Worm (Caenorhabditis elegans) whole organism, L4 larva: ENCODE results near the gene pup-2.

Experiments used
- F10B5.3 ChIP-seq: sonication (generic microtip); optimal IDR thresholded peaks from 2 replicates; lab custom pipeline; 2016; ENCODE audit warnings: mild to moderate bottlenecking, missing genetic modification characterization, missing compliant biosample characterization
- F26F4.8 ChIP-seq: fragments of 200-800 bp; sonication (Bioruptor generic); conservative IDR thresholded peaks from 2 replicates; pipeline ENCODE4 v1.3.6; 2022; ENCODE audit warnings: missing genetic modification characterization, missing compliant biosample characterization
- F44E2.7 ChIP-seq: fragments of 200-800 bp; sonication (Bioruptor generic); IDR thresholded peaks from 2 replicates; pipeline ENCODE4 v2.1.2; 2022; ENCODE audit warnings: missing genetic modification characterization, missing compliant biosample characterization
- T26A8.4 ChIP-seq: fragments of 200-800 bp; sonication (Bioruptor generic); IDR thresholded peaks from 2 replicates; pipeline ENCODE4 v1.3.6; 2022; ENCODE audit warnings: missing genetic modification characterization, missing compliant biosample characterization
- Y48G9A.11 ChIP-seq: fragments of 200-800 bp; sonication (Bioruptor generic); IDR thresholded peaks from 2 replicates; pipeline ENCODE4 v1.3.6; 2022; ENCODE audit warnings: missing genetic modification reagents, missing genetic modification characterization, missing compliant biosample characterization
- Y75B8A.6 ChIP-seq: fragments of 200-800 bp; sonication (Bioruptor generic); IDR thresholded peaks from 2 replicates; pipeline ENCODE4 v1.3.6; 2022; ENCODE audit warnings: missing genetic modification reagents, missing genetic modification characterization, missing compliant biosample characterization
- aha-1 ChIP-seq: fragments of 150-350 bp; peaks from one replicate; lab custom pipeline; 2014; ENCODE audit warnings: missing biosample characterization, missing genetic modification characterization
- aly-2 ChIP-seq: sonication (generic microtip); optimal IDR thresholded peaks from 2 replicates; lab custom pipeline; 2018; ENCODE audit warnings: missing biosample characterization, missing genetic modification characterization
- ama-1 ChIP-seq: fragments of 150-350 bp; optimal IDR thresholded peaks from 2 replicates; lab custom pipeline; 2014; ENCODE audit warnings: inconsistent platforms, mixed read lengths
- ceh-32 ChIP-seq: sonication (generic microtip); optimal IDR thresholded peaks from 2 replicates; lab custom pipeline; 2016; ENCODE audit warnings: mild to moderate bottlenecking, missing genetic modification characterization, missing compliant biosample characterization; ENCODE audit not compliant: poor library complexity
- ceh-62 ChIP-seq: sonication (generic microtip); optimal IDR thresholded peaks from 2 replicates; lab custom pipeline; 2017; ENCODE audit warnings: missing biosample characterization, missing genetic modification characterization
- ceh-82 ChIP-seq: sonication (generic microtip); optimal IDR thresholded peaks from 2 replicates; lab custom pipeline; 2017; ENCODE audit warnings: missing biosample characterization, missing genetic modification characterization
- ces-1 ChIP-seq: fragments of 150-350 bp; sonication (generic microtip); optimal IDR thresholded peaks from 4 replicates; lab custom pipeline; 2014; ENCODE audit warnings: missing biosample characterization, missing genetic modification reagents, missing genetic modification characterization
- ctbp-1 ChIP-seq: fragments of 200-800 bp; sonication (Bioruptor generic); IDR thresholded peaks from 2 replicates; pipeline ENCODE4 v1.3.6; 2022; ENCODE audit warnings: missing genetic modification reagents, missing genetic modification characterization, missing compliant biosample characterization
- daf-16 ChIP-seq, 3 experiments: sonication (generic microtip); optimal IDR thresholded peaks; 2 replicates each; lab custom pipeline; 2016 to 2017; ENCODE audit warnings: missing genetic modification characterization in 3 of 3, missing genetic modification reagents in 3 of 3, mild to moderate bottlenecking in 2 of 3, missing compliant biosample characterization in 2 of 3, missing biosample characterization in 1 of 3, moderate library complexity in 1 of 3
- dmd-6 ChIP-seq: fragments of 200-800 bp; sonication (Bioruptor generic); IDR thresholded peaks from 2 replicates; pipeline ENCODE4 v1.3.6; 2022; ENCODE audit warnings: missing genetic modification reagents, missing genetic modification characterization, missing compliant biosample characterization
- dmd-8 ChIP-seq: fragments of 200-800 bp; sonication (Bioruptor generic); IDR thresholded peaks from 2 replicates; pipeline ENCODE4 v1.3.6; 2022; ENCODE audit warnings: missing genetic modification characterization, missing compliant biosample characterization
- dmd-9 ChIP-seq: fragments of 200-800 bp; sonication (Bioruptor generic); IDR thresholded peaks from 2 replicates; pipeline ENCODE4 v1.3.6; 2022; ENCODE audit warnings: missing genetic modification reagents, missing genetic modification characterization, missing compliant biosample characterization
- dpl-1 ChIP-seq: fragments of 150-350 bp; optimal IDR thresholded peaks from 2 replicates; lab custom pipeline; 2014; ENCODE audit warnings: missing biosample characterization, missing genetic modification reagents, missing genetic modification characterization
- duxl-1 ChIP-seq: sonication (generic microtip); optimal IDR thresholded peaks from 2 replicates; lab custom pipeline; 2016; ENCODE audit warnings: mild to moderate bottlenecking, missing genetic modification characterization, moderate library complexity, missing compliant biosample characterization; ENCODE audit not compliant: poor library complexity
- dve-1 ChIP-seq: sonication (generic microtip); optimal IDR thresholded peaks from 2 replicates; lab custom pipeline; 2017; ENCODE audit warnings: antibody characterized with exemption, mild to moderate bottlenecking, missing genetic modification characterization, missing compliant biosample characterization; ENCODE audit not compliant: insufficient read depth
- fos-1 ChIP-seq: fragments of 150-350 bp; optimal IDR thresholded peaks from 2 replicates; lab custom pipeline; 2014; ENCODE audit warnings: missing biosample characterization, missing genetic modification characterization
- hif-1 ChIP-seq, 2 experiments: sonication (generic microtip); optimal IDR thresholded peaks; 2 replicates each; lab custom pipeline; 2016 to 2017; ENCODE audit warnings: missing compliant biosample characterization in 2 of 2, missing genetic modification characterization in 2 of 2, missing genetic modification reagents in 2 of 2, missing genotype in 2 of 2, mild to moderate bottlenecking in 1 of 2
- hlh-30 ChIP-seq: sonication (generic microtip); optimal IDR thresholded peaks from 2 replicates; lab custom pipeline; 2017; ENCODE audit warnings: antibody characterized with exemption, mild to moderate bottlenecking, missing genetic modification characterization, missing compliant biosample characterization; ENCODE audit not compliant: insufficient read depth
- hmg-1.1 ChIP-seq: fragments of 200-800 bp; sonication (Bioruptor generic); IDR thresholded peaks from 2 replicates; pipeline ENCODE4 v1.3.6; 2022; ENCODE audit warnings: missing genetic modification reagents, missing genetic modification characterization, missing compliant biosample characterization
- jun-1 ChIP-seq: fragments of 150-350 bp; optimal IDR thresholded peaks from 2 replicates; lab custom pipeline; 2014; ENCODE audit warnings: missing biosample characterization, missing genetic modification reagents, missing genetic modification characterization
- lin-1 ChIP-seq: fragments of 200-800 bp; sonication (Bioruptor generic); IDR thresholded peaks from 2 replicates; pipeline ENCODE4 v1.3.6; 2022; ENCODE audit warnings: missing genetic modification reagents, missing genetic modification characterization, missing compliant biosample characterization
- lin-15B ChIP-seq: fragments of 150-350 bp; sonication (generic microtip); optimal IDR thresholded peaks from 3 replicates; lab custom pipeline; 2014; ENCODE audit warnings: missing biosample characterization, missing genetic modification characterization
- lin-29 ChIP-seq: fragments of 200-800 bp; sonication (Bioruptor generic); IDR thresholded peaks from 2 replicates; pipeline ENCODE4 v1.3.6; 2022; ENCODE audit warnings: missing genetic modification reagents, missing genetic modification characterization, missing compliant biosample characterization
- lin-38 ChIP-seq: fragments of 200-800 bp; sonication (Bioruptor generic); IDR thresholded peaks from 2 replicates; pipeline ENCODE4 v1.3.6; 2022; ENCODE audit warnings: missing genetic modification reagents, missing genetic modification characterization, missing compliant biosample characterization
- madf-5 ChIP-seq, 2 experiments: fragments of 200-800 bp; sonication (Bioruptor generic); IDR thresholded peaks; 2 replicates each; pipeline ENCODE4 v1.3.6; 2022; ENCODE audit warnings: missing compliant biosample characterization in 2 of 2, missing genetic modification characterization in 2 of 2
- mxl-2 ChIP-seq: fragments of 200-800 bp; sonication (Bioruptor generic); conservative IDR thresholded peaks from 2 replicates; pipeline ENCODE4 v1.3.6; 2022; ENCODE audit warnings: missing genetic modification reagents, missing genetic modification characterization, missing compliant biosample characterization
- mxl-3 ChIP-seq: fragments of 200-800 bp; sonication (Bioruptor generic); optimal IDR thresholded peaks from 2 replicates; lab custom pipeline; 2018; ENCODE audit warnings: mild to moderate bottlenecking, missing genetic modification characterization, missing compliant biosample characterization
- nhr-10 ChIP-seq: fragments of 150-350 bp; optimal IDR thresholded peaks from 2 replicates; lab custom pipeline; 2014; ENCODE audit warnings: missing biosample characterization, missing genetic modification characterization
- nhr-102 ChIP-seq: sonication (generic microtip); optimal IDR thresholded peaks from 2 replicates; lab custom pipeline; 2016; ENCODE audit warnings: mild to moderate bottlenecking, missing genetic modification characterization, moderate library complexity, missing compliant biosample characterization
- nhr-11 ChIP-seq: fragments of 150-350 bp; optimal IDR thresholded peaks from 2 replicates; lab custom pipeline; 2014; ENCODE audit warnings: missing biosample characterization, missing genetic modification characterization
- nhr-237 ChIP-seq: sonication (generic microtip); optimal IDR thresholded peaks from 2 replicates; lab custom pipeline; 2017; ENCODE audit warnings: missing biosample characterization, missing genetic modification characterization
- nhr-25 ChIP-seq: sonication (generic microtip); optimal IDR thresholded peaks from 2 replicates; lab custom pipeline; 2017; ENCODE audit warnings: missing genetic modification characterization, mild to moderate bottlenecking, missing compliant biosample characterization, antibody characterized with exemption, moderate library complexity, borderline replicate concordance; ENCODE audit not compliant: insufficient read depth
- nhr-28 ChIP-seq: fragments of 150-350 bp; optimal IDR thresholded peaks from 2 replicates; lab custom pipeline; 2014; ENCODE audit warnings: missing biosample characterization, missing genetic modification characterization
- nhr-42 ChIP-seq: fragments of 200-800 bp; sonication (Bioruptor generic); IDR thresholded peaks from 2 replicates; pipeline ENCODE4 v1.3.6; 2022; ENCODE audit warnings: missing genetic modification characterization, missing compliant biosample characterization
- sdz-12 ChIP-seq: fragments of 200-800 bp; sonication (Bioruptor generic); optimal IDR thresholded peaks from 2 replicates; lab custom pipeline; 2018; ENCODE audit warnings: mild to moderate bottlenecking, missing genetic modification characterization, missing compliant biosample characterization
- snpc-1.2 ChIP-seq: fragments of 200-800 bp; sonication (Bioruptor generic); IDR thresholded peaks from 2 replicates; pipeline ENCODE4 v1.3.6; 2022; ENCODE audit warnings: missing genetic modification reagents, missing genetic modification characterization, missing compliant biosample characterization
- snpc-4 ChIP-seq: fragments of 150-350 bp; optimal IDR thresholded peaks from 2 replicates; lab custom pipeline; 2014; ENCODE audit warnings: missing biosample characterization, missing genetic modification characterization
- tag-97 ChIP-seq: fragments of 200-800 bp; sonication (Bioruptor generic); IDR thresholded peaks from 2 replicates; pipeline ENCODE4 v1.3.6; 2022; ENCODE audit warnings: missing genetic modification characterization, missing compliant biosample characterization
- tra-1 ChIP-seq: fragments of 200-800 bp; sonication (Bioruptor generic); IDR thresholded peaks from 2 replicates; pipeline ENCODE4 v1.3.6; 2022; ENCODE audit warnings: missing genetic modification reagents, missing genetic modification characterization, missing compliant biosample characterization
- zip-11 ChIP-seq: fragments of 200-800 bp; sonication (Bioruptor generic); IDR thresholded peaks from 2 replicates; pipeline ENCODE4 v1.3.6; 2022; ENCODE audit warnings: missing genetic modification characterization, missing compliant biosample characterization

Gene pup-2

DNA sequence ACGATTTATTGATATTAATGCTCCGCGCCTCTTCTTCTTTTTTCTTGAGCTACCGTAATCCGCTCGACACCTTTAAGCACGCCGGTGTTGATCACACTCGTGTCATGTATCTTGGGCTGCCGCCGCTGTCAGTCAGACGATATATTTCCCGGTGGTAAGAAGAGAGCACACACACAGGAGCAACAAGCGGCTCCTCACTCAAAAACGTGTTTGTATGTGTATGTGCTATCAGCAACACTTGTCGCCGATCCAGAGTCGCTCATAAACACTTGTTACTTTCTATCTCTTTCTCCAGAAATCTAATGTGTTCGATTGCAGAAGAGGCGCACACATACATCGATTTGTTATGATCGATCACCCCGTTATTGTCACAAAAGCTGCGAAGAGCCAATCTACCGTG lies 45.2 kb upstream of the pup-2 start (continued):
- TF ChIP-seq dmd-8 (GFP tag; lab: Robert Waterston, UW) (no peak), lin-1 (no peak), nhr-11 (tag; lab: Kevin White, UChicago) (no peak), dpl-1 (GFP tag; lab: Kevin White, UChicago) (no peak), hmg-1.1 (no peak), Y75B8A.6 (GFP tag; lab: Robert Waterston, UW) (no peak), ceh-82 (tag; lab: Kevin White, UChicago) (no peak), Y48G9A.11 (GFP tag; lab: Robert Waterston, UW) (no peak), lin-15B (tag; lab: Kevin White, UChicago) (no peak), mxl-2 (no peak), lin-29 (GFP tag; lab: Robert Waterston, UW) (no peak), snpc-4 (tag; lab: Kevin White, UChicago) (no peak), ceh-62 (tag; lab: Kevin White, UChicago) (no peak), nhr-102 (tag; lab: Kevin White, UChicago) (no peak), tag-97 (GFP tag; lab: Robert Waterston, UW) (no peak), dmd-9 (GFP tag; lab: Robert Waterston, UW) (no peak), tra-1 (GFP tag; lab: Robert Waterston, UW) (no peak), nhr-42 (GFP tag; lab: Robert Waterston, UW) (no peak), zip-11 (GFP tag; lab: Robert Waterston, UW) (no peak), nhr-28 (tag; lab: Kevin White, UChicago) (peak; percentile 30), jun-1 (no peak), daf-16 (GFP tag; optimal IDR thresholded peaks at IDR 0.05; lab: Kevin White, UChicago) (peak in 1 of 2 experiments; percentile 80), daf-16 (tag; optimal IDR thresholded peaks at IDR 0.05; lab: Kevin White, UChicago) (peak; percentile 70), ceh-32 (tag; lab: Kevin White, UChicago) (no peak), fos-1 (no peak), madf-5 (GFP tag; IDR thresholded peaks at IDR 0.05; lab: Robert Waterston, UW) (no peak), ces-1 (GFP tag; lab: Kevin White, UChicago) (no peak), duxl-1 (tag; lab: Kevin White, UChicago) (no peak), hif-1 (tag; optimal IDR thresholded peaks at IDR 0.05; lab: Kevin White, UChicago) (no peak), T26A8.4 (GFP tag; lab: Robert Waterston, UW) (no peak), aly-2 (no peak), ctbp-1 (GFP tag; lab: Robert Waterston, UW) (no peak), dmd-6 (peak; percentile 34; the same call in 1 of the 2 replicates), sdz-12 (no peak), ama-1 (lab: Kevin White, UChicago) (no peak), aha-1 (peak; percentile 89), nhr-25 (tag; lab: Kevin White, UChicago) (no peak), F10B5.3 (tag; lab: Kevin White, UChicago) (no peak), snpc-1.2 (GFP tag; lab: Robert Waterston, UW) (no peak), F26F4.8 (GFP tag; lab: Robert Waterston, UW) (no peak), dve-1 (tag; lab: Kevin White, UChicago) (no peak), F44E2.7 (no peak), mxl-3 (GFP tag; lab: Kevin White, UChicago) (peak; percentile 58), lin-38 (GFP tag; lab: Robert Waterston, UW) (no peak), nhr-237 (no peak), nhr-10 (tag; lab: Kevin White, UChicago) (no peak), hlh-30 (peak; percentile 25)
- TF ChIP-seq, all 104 proteins: peak for 10
